Fruit fly (Drosophila melanogaster): ENCODE results near the gene Gapvd1.

DNA sequence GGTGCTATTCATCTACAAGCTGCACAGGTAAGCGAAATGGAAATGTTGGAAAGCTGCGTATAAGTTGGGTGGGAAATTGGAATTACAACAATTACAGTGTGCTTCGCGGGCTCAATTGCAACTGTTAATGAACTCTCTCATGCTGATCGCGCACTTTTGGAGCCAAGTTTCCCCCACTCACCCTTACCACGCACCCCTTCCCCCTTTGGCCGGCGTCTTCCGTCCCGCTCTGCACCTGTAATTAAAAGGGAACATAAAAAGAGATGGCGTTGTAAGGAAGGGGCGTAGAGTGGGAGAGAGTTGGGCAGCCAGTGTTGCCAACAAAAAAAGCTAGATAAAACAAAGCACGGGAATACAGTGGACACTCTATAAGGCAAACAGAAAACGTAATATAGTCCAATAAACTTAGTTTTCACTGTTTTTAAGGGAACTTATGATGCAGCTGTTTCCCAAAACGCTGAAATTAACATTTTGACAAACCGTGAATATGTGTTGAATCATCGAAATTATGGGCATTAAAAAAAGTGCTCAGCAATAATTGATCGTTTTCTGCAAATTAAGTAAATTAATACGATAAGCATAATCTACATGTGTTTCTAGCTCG lies 15.6 kb downstream of the Gapvd1 start:
- TF ChIP-seq Rel (GFP tag; optimal IDR thresholded peaks at IDR 0.05): no peak
- no peak for TF ChIP-seq Rel (tag; optimal IDR thresholded peaks at IDR 0.05)
- TF ChIP-seq dsf (GFP tag; optimal IDR thresholded peaks at IDR 0.05; ENCODE audit: borderline replicate concordance): no peak
- TF ChIP-seq psq (GFP tag; optimal IDR thresholded peaks at IDR 0.05): no peak

Data from whole organism, wandering third instar larva.